Worm (Caenorhabditis elegans) whole organism, midembryonic: ENCODE results near the gene cyp-14A3.
A peak's percentile ranks its signal among the peaks of the same experiment; 100 is the strongest.

Experiments used
- T22C8.4 ChIP-seq: fragments of 200-800 bp; sonication (Bioruptor generic); IDR thresholded peaks from 2 replicates; pipeline ENCODE4 v1.3.6; 2022; ENCODE audit warnings: missing genetic modification characterization, missing compliant biosample characterization
- cog-1 ChIP-seq: sonication (generic microtip); optimal IDR thresholded peaks from 2 replicates; lab custom pipeline; 2016; ENCODE audit warnings: missing genetic modification characterization, missing compliant biosample characterization
- flt-1 ChIP-seq: fragments of 200-800 bp; sonication (Bioruptor generic); IDR thresholded peaks from 2 replicates; pipeline ENCODE4 v1.3.6; 2022; ENCODE audit warnings: missing genetic modification characterization, missing compliant biosample characterization
- klf-2 ChIP-seq: fragments of 200-800 bp; sonication (Bioruptor generic); conservative IDR thresholded peaks from 2 replicates; pipeline ENCODE4 v1.3.6; 2022; ENCODE audit warnings: missing genetic modification reagents, missing genetic modification characterization, missing compliant biosample characterization
- med-1 ChIP-seq: sonication (generic microtip); optimal IDR thresholded peaks from 2 replicates; lab custom pipeline; 2017; ENCODE audit warnings: missing genetic modification characterization, mild to moderate bottlenecking, missing compliant biosample characterization, antibody characterized with exemption, missing genetic modification reagents; ENCODE audit not compliant: insufficient read depth
- ref-1 ChIP-seq: fragments of 200-800 bp; sonication (Bioruptor generic); conservative IDR thresholded peaks from 2 replicates; pipeline ENCODE4 v1.3.6; 2022; ENCODE audit warnings: missing genetic modification reagents, missing genetic modification characterization, missing compliant biosample characterization
- tab-1 ChIP-seq: fragments of 200-800 bp; sonication (Bioruptor generic); IDR thresholded peaks from 2 replicates; pipeline ENCODE4 v1.3.6; 2022; ENCODE audit warnings: missing genetic modification characterization, missing compliant biosample characterization
- ztf-23 ChIP-seq: fragments of 200-800 bp; sonication (Bioruptor generic); IDR thresholded peaks from 2 replicates; pipeline ENCODE4 v1.3.6; 2022; ENCODE audit warnings: missing genetic modification reagents, missing genetic modification characterization, missing compliant biosample characterization
- ztf-29 ChIP-seq: fragments of 200-800 bp; sonication (Bioruptor generic); IDR thresholded peaks from 2 replicates; pipeline ENCODE4 v1.3.6; 2022; ENCODE audit warnings: missing genetic modification reagents, missing genetic modification characterization, missing compliant biosample characterization

Gene cyp-14A3

DNA sequence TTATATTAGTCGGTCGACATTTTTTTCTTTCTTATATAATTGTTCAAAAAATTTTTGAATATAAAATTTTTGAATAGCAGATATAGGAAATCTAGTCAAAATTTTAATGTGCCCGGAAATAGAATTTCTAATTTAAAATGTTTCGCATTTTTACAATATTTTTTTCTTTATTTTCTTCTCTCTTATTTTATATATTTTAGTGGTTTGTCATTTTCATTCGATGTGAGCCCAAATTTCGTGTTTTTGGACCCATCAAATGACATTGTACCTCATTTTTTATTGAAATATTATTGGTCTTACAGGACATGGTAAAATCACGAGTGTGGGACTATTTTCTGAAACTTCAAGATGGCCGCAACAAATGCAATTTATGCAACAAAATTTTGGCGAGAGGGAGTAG is 11.8 kb downstream of the cyp-14A3 start, which contains the start of gene K09A11.1:
K09A11.1 (plus strand) TSS at position 301 of the 400 bp plus-strand sequence.
- TF ChIP-seq cog-1 (tag; lab: Kevin White, UChicago) (no peak), med-1 (GFP tag; lab: Kevin White, UChicago) (no peak), tab-1 (GFP tag; lab: Robert Waterston, UW) (no peak), klf-2 (GFP tag; lab: Robert Waterston, UW) (no peak), ref-1 (no peak), ztf-29 (GFP tag; lab: Robert Waterston, UW) (no peak), flt-1 (GFP tag; lab: Robert Waterston, UW) (no peak), T22C8.4 (no peak), ztf-23 (GFP tag; lab: Robert Waterston, UW) (no peak)

DNA sequence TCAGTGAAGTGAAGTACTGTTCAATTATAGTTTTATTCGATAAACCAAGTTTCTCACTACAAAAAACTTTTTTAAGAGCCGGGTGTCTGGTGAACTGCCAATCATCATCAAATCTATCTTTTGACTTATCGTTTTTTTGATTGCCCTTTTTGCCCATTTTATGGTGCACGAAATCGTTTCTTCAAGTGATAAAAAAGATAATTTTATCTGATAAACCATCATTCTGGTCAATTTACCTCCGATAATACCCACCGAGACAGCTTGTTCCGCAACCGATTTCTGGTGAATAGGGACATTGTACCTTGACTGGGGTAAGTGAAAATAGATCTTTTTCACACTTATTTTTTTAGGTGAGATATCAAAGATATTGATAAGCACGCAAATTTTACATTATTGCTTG is 16.4 kb downstream of the cyp-14A3 start, which contains the start of gene K08H2.10:
K08H2.10 (plus strand) TSS at position 230 of the 400 bp plus-strand sequence.
- no peak for TF ChIP-seq flt-1 (GFP tag; lab: Robert Waterston, UW)
- TF ChIP-seq ztf-29 (GFP tag; lab: Robert Waterston, UW) = no peak
- TF ChIP-seq klf-2 (GFP tag; lab: Robert Waterston, UW) = no peak

DNA sequence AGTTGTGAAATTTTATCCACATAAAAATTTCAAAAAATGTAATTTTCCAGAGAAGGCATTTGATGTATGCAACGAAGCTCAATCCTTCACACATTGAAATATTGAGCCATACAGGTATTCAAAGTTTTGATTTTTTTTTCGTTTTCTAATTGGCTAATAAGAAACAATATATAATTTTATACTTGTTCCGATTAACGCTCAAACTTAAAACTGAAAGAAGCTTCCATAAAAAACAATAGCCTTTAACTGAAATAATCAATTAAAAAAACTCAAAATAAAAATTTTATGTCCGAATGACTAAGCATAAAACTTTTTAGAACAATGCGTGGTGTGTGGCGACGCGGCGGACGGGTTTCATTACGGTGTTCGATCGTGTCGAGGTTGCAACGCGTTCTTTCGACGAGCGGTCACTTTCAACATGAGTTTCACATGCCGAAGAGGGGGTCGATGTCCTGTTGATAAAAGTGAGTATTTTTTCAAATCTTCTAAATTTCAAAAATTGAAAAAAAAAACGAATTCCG is 22.0 kb downstream of the cyp-14A3 start, which contains the start of gene nhr-32:
nhr-32 (plus strand) TSS at position 51 of the 521 bp plus-strand sequence.
- TF ChIP-seq ref-1 (no peak), tab-1 (GFP tag; lab: Robert Waterston, UW) (no peak), flt-1 (GFP tag; lab: Robert Waterston, UW) (no peak), ztf-29 (GFP tag; lab: Robert Waterston, UW) (no peak), ztf-23 (GFP tag; lab: Robert Waterston, UW) (no peak), cog-1 (tag; lab: Kevin White, UChicago) (no peak), T22C8.4 (no peak), klf-2 (GFP tag; lab: Robert Waterston, UW) (no peak), med-1 (GFP tag; lab: Kevin White, UChicago) (no peak)

DNA sequence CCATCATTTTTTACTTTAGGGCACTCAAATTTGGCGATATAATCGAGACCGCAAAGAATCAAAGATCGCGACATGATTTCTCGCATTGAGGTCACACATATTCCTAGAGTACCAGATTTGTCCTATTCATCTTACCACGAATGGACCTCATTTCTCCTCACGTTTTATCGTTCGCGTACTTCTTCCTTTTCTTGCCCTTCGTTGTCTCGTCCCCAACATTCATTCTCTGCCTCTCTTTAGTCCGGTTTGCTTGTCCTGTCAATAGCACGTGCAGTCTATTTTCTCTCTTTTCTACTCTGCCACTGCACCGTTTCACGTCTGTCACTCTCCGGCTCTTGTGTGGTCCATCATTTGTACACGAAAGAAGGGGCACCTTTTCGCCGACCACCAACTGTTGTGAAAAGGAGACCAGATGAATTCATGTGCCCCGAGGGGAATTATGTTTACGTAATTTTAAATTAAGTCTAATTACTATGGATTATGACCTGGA is 22.6 kb downstream of the cyp-14A3 start:
- TF ChIP-seq ztf-23 (GFP tag; lab: Robert Waterston, UW) = no peak
- TF ChIP-seq flt-1 (GFP tag; lab: Robert Waterston, UW) = 0 out of 2 replicates have a peak, but pooled peaks have one; percentile 51
- peak; percentile 30 for TF ChIP-seq cog-1 (tag; lab: Kevin White, UChicago)
- TF ChIP-seq ref-1 = no peak

DNA sequence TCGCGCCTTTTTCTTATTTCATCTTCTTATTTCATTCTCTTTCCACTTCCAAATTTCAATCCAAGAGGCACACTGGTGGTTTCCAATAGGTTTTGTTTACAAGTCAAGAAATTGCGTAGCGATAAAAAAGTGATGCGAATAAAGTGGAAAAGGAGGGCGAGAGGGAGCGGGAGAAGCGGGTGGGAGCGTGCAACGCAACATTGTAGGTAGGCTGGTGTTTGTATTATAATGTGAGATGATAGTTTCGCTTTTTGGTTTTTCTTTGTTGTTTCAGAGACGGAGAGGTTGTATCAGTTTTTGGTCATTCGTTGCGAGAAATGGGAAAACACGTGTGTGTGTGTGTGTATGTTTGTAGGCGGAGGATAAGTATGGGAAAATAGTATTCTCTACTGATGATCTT is 23.8 kb downstream of the cyp-14A3 start:
- no peak for TF ChIP-seq tab-1 (GFP tag; lab: Robert Waterston, UW)
- TF ChIP-seq ztf-23 (GFP tag; lab: Robert Waterston, UW) = no peak
- no peak for TF ChIP-seq ztf-29 (GFP tag; lab: Robert Waterston, UW)
- TF ChIP-seq flt-1 (GFP tag; lab: Robert Waterston, UW) = no peak
- no peak for TF ChIP-seq ref-1
- TF ChIP-seq klf-2 (GFP tag; lab: Robert Waterston, UW) = no peak
- TF ChIP-seq cog-1 (tag; lab: Kevin White, UChicago) = no peak
- TF ChIP-seq med-1 (GFP tag; lab: Kevin White, UChicago) = no peak
- TF ChIP-seq T22C8.4 = no peak

DNA sequence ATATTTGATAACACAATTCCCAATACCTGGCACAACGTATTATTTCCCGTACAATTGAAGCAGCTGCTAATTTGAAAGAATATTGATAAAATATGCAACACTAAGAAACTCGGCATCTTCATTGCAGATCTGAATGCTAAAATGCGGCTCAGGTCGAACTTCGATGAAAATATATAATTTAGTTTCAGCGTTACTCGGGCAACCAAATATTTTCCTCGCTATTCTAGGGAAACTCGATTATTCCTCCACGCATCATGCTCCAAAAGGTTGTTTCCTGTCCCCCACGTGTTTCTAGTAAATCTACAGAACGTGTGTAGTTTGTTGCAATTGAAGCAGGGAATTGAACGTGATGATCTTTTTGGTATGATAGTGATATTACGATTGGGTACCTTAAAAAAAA is 24.9 kb downstream of the cyp-14A3 start:
- no peak for TF ChIP-seq flt-1 (GFP tag; lab: Robert Waterston, UW)

DNA sequence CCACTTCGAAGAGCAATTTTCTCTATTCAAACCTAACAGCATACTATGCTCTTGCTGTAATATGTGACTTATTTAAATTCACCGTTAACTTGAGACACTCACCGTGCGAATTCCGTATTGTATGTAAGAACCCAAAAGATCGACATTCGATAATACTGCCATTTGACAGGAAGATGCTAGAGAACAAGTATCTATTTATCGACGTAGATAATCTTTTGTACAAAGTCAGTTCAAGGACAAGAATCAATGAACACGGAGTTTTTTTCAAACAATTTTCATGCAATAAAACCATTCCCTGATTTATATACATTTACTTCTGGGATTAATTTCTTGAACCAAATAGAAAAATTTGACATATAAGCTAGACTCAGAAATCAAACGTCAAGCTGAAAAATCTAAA is 25.7 kb downstream of the cyp-14A3 start, which contains the start of gene K08H2.7:
K08H2.7 (minus strand) TSS at position 173 of the 400 bp plus-strand sequence.
- TF ChIP-seq ztf-23 (GFP tag; lab: Robert Waterston, UW) (no peak), flt-1 (GFP tag; lab: Robert Waterston, UW) (no peak), tab-1 (GFP tag; lab: Robert Waterston, UW) (no peak), med-1 (GFP tag; lab: Kevin White, UChicago) (no peak), ztf-29 (GFP tag; lab: Robert Waterston, UW) (no peak), T22C8.4 (no peak), klf-2 (GFP tag; lab: Robert Waterston, UW) (no peak), cog-1 (tag; lab: Kevin White, UChicago) (no peak), ref-1 (no peak)

DNA sequence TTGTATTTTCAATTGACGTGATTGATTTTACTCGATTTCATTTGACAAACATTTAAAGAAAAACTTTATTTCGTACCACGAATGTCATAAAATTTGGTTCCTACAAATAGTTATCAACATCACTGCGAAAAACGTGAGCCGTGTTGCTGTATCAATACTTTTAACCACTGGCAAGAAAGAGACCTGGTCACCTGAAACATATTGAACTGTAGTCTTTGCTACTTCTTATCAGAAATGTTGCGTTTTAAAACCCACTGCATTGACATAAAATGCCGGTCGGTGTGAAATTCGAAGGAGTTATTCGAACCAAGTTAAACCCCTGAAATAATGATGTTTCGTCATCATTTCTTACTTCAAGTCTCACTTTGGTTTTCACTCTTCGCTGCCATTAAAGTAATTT is 26.4 kb downstream of the cyp-14A3 start:
- no peak for TF ChIP-seq cog-1 (tag; lab: Kevin White, UChicago)
- no peak for TF ChIP-seq T22C8.4
- no peak for TF ChIP-seq flt-1 (GFP tag; lab: Robert Waterston, UW)
- no peak for TF ChIP-seq med-1 (GFP tag; lab: Kevin White, UChicago)
- no peak for TF ChIP-seq ref-1
- TF ChIP-seq klf-2 (GFP tag; lab: Robert Waterston, UW) = no peak
- TF ChIP-seq ztf-23 (GFP tag; lab: Robert Waterston, UW) = no peak
- no peak for TF ChIP-seq tab-1 (GFP tag; lab: Robert Waterston, UW)
- no peak for TF ChIP-seq ztf-29 (GFP tag; lab: Robert Waterston, UW)

DNA sequence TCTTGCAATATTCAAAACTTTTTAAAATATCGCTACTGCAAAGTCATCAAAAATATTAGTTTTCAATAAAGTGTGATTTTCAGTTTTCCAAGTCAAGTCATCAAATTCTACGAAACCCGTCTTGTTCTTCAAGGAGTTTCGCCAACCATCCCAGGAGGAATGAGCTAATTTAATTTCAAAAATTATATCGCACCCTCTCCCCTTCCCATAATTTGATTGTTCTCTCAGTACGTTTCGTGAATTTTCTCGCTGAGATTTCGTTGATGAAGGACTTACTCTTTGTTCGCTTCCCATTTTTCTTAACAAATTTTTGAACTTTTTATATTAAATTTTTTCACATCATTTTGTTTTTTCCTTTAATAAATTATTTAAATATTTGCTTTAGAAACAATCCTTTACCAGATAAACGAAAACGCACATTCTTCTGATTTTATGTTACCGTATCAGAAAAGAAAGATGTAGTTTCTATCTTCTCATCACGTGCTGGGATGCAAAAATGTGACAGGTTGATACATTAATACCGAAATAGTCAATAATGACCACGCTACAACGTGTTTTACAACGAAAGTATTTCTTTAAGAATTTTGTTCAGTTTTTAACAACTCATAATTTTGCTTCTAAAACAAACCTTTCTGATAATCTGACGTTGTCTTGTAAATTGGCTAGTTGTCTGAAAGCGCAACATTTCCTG is 27.2 kb downstream of the cyp-14A3 start:
- TF ChIP-seq cog-1 (tag; lab: Kevin White, UChicago) = no peak
- no peak for TF ChIP-seq flt-1 (GFP tag; lab: Robert Waterston, UW)
- TF ChIP-seq tab-1 (GFP tag; lab: Robert Waterston, UW) = no peak

DNA sequence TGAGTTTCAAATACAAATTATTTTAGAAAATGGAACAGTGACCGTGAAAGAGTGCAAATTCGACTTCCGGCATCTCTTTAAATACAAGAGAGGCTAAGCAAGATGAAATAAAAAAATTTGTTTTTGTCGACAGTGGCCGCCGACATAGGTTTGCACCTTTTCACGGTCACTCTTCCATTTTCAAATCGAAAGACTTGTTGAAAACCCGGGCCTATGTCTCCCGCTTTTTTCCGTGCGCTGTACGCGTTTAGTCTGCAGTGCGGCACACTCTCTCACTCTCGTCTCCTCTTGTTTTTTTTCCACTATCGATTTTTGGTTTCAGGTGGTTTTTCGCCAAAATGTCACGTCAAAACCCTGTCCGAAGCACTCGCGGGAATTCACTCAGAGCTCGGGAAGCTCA is 28.9 kb downstream of the cyp-14A3 start, which contains the start of gene hpl-1:
hpl-1 (plus strand) TSS at position 301 of the 400 bp plus-strand sequence.
- TF ChIP-seq flt-1 (GFP tag; lab: Robert Waterston, UW) = no peak
- TF ChIP-seq tab-1 (GFP tag; lab: Robert Waterston, UW) = no peak
- no peak for TF ChIP-seq med-1 (GFP tag; lab: Kevin White, UChicago)
- TF ChIP-seq cog-1 (tag; lab: Kevin White, UChicago) = no peak
- no peak for TF ChIP-seq ztf-29 (GFP tag; lab: Robert Waterston, UW)
- no peak for TF ChIP-seq ref-1
